Worm (Caenorhabditis elegans): ENCODE data around the gene R05F9.7.
"Not testable (repeated sequence)": the region's sequence is repeated elsewhere in the genome, so short reads cannot be mapped to it uniquely, and the experiment has no call there.

The R05F9.7 gene

ce11 chrII:4904778-4905177 lies 18.7 kb downstream of the R05F9.7 start, which contains the start of gene btbd-10:
Gene btbd-10, plus strand, starts transcription at chrII:4905008.
- TF ChIP-seq nhr-2 (tag; optimal IDR thresholded peaks at IDR 0.05) (no peak), nhr-76 (tag; optimal IDR thresholded peaks at IDR 0.05) (no peak)

DNA sequence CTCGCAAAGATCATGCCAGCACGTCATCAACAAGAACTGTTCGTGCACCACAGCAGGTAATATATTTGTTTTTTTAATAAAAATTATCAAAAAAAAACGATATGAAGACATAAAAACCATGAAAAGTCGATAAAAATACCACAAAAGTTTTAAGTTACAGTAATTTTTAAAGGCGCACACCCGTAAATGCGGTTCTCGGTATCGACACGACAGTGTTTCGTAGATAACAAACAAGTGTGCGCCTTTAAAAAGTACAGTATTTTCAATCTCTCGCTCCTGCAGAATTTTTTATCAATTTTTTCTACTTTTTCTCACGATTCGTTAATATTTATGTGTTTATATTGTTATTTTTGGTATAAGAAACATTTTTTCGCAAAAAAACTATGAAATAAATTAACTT lies 19.3 kb downstream of the R05F9.7 start:
- TF ChIP-seq bed-3 (GFP tag; optimal IDR thresholded peaks at IDR 0.05) (no peak), ztf-11 (tag; optimal IDR thresholded peaks at IDR 0.05) (no peak), nhr-237 (tag; optimal IDR thresholded peaks at IDR 0.05) (no peak), cnd-1 (tag; optimal IDR thresholded peaks at IDR 0.05) (no peak), elt-1 (tag; optimal IDR thresholded peaks at IDR 0.05; ENCODE audit: borderline replicate concordance, insufficient read depth) (no peak)

- TF ChIP-seq ham-2 (GFP tag; optimal IDR thresholded peaks at IDR 0.05) (no peak), elt-3 (tag; optimal IDR thresholded peaks at IDR 0.05) (no peak), unc-120 (tag; optimal IDR thresholded peaks at IDR 0.05; ENCODE audit: poor library complexity, severe bottlenecking) (no peak), nhr-237 (tag; optimal IDR thresholded peaks at IDR 0.05) (no peak), lsy-2 (tag; optimal IDR thresholded peaks at IDR 0.05) (no peak)
Measured at ce11 chrII:4905883-4906282, 19.8 kb downstream of the R05F9.7 start.

DNA sequence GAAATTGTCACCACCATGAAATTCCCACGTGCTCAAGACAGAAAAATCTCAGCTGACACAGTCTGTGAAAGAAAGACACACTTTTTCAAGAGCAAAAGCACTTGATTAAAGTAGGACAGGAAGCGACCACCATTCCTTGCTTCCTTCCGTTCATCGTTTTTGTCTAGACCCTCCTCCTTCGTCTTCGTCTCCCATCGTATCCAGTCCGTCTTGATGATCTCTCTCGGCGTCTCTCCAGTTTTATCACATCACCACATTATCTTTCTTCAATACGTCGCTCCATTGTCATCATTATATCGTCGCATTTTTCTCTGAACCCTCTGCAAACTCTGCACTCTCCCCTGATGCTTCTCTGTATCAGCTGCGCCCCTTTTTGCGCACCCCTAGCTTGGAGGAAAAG lies 22.1 kb downstream of the R05F9.7 start:
- peak; percentile 38 for TF ChIP-seq unc-120 (tag; optimal IDR thresholded peaks at IDR 0.05; ENCODE audit: poor library complexity, severe bottlenecking)
- peak; percentile 40 for TF ChIP-seq ham-2 (GFP tag; optimal IDR thresholded peaks at IDR 0.05)
- TF ChIP-seq unc-62 (GFP tag; optimal IDR thresholded peaks at IDR 0.05): peak; percentile 76
- TF ChIP-seq ceh-43 (GFP tag; optimal IDR thresholded peaks at IDR 0.05): no peak
- peak; percentile 30 for TF ChIP-seq hlh-1 (tag; optimal IDR thresholded peaks at IDR 0.05)
- TF ChIP-seq lin-32 (GFP tag; optimal IDR thresholded peaks at IDR 0.05): no peak

DNA sequence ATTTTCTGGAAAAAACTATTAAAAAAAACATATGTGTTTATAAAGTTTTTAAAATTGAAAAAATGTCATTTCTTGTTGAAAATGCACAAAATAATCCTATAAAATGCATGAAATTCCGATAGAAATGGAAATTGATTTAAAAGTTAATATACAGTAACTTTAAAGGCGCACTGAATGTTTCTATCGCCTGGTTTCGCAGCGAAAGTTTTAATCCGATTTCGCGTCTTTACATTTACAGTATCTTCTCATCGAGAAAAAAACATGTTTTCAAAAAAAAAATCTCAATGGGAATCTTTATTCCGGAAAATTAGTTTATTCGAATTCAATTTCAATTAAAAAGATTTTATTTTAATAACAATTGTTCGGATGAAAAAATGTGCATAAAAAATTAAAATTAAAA lies 28.1 kb downstream of the R05F9.7 start, which contains the start of gene R05F9.11:
R05F9.11 (minus strand) TSS at position 5 of the 400 bp plus-strand sequence.
- TF ChIP-seq lin-13 (tag; optimal IDR thresholded peaks at IDR 0.05) (no peak), lsy-2 (tag; optimal IDR thresholded peaks at IDR 0.05) (no peak), lin-32 (GFP tag; optimal IDR thresholded peaks at IDR 0.05) (no peak), mab-5 (tag; optimal IDR thresholded peaks at IDR 0.05) (no peak), sem-2 (GFP tag; optimal IDR thresholded peaks at IDR 0.05) (no peak), flh-1 (GFP tag; optimal IDR thresholded peaks at IDR 0.05) (no peak), unc-120 (tag; optimal IDR thresholded peaks at IDR 0.05; ENCODE audit: poor library complexity, severe bottlenecking) (no peak), zip-8 (tag; optimal IDR thresholded peaks at IDR 0.05) (no peak), tbx-8 (GFP tag; optimal IDR thresholded peaks at IDR 0.05) (no peak), sptf-1 (tag; optimal IDR thresholded peaks at IDR 0.05) (no peak), bed-3 (GFP tag; optimal IDR thresholded peaks at IDR 0.05) (no peak), nhr-12 (tag; optimal IDR thresholded peaks at IDR 0.05) (no peak), elt-3 (tag; optimal IDR thresholded peaks at IDR 0.05) (no peak)

- TF ChIP-seq zip-8 (tag; optimal IDR thresholded peaks at IDR 0.05) (no peak), lin-32 (GFP tag; optimal IDR thresholded peaks at IDR 0.05) (no peak), bed-3 (GFP tag; optimal IDR thresholded peaks at IDR 0.05) (no peak), nhr-28 (tag; optimal IDR thresholded peaks at IDR 0.05) (no peak), ham-2 (GFP tag; optimal IDR thresholded peaks at IDR 0.05) (no peak), nhr-2 (tag; optimal IDR thresholded peaks at IDR 0.05) (no peak), ces-1 (GFP tag; optimal IDR thresholded peaks at IDR 0.05) (no peak), M03D4.4 (tag; optimal IDR thresholded peaks at IDR 0.05) (no peak), flh-1 (GFP tag; optimal IDR thresholded peaks at IDR 0.05) (no peak), elt-3 (tag; optimal IDR thresholded peaks at IDR 0.05) (no peak), unc-62 (GFP tag; optimal IDR thresholded peaks at IDR 0.05) (no peak), lin-13 (tag; optimal IDR thresholded peaks at IDR 0.05) (no peak), sem-2 (GFP tag; optimal IDR thresholded peaks at IDR 0.05) (no peak)
Measured at ce11 chrII:4915572-4915971, 29.5 kb downstream of the R05F9.7 start.

DNA sequence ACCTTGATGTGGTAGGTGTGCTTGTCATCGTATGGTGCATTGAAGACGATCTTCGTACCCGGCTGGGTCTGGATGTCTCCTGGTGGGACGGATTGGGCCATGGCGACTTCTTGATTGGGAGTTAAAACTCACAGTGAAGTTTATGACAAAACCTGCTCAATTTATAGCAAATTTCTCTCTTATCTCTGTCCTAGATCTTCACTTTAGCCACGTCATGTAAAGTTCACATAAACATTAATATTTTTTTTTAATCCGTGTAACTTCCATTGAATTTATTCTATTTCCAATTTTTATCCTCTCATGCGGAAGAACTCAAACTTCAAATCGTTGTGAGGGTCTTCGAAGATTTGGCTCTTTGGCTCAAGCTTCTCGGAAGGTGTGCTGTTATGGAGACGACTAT lies 30.4 kb downstream of the R05F9.7 start, which contains the start of gene msp-31:
msp-31 (minus strand) TSS at position 101 of the 400 bp plus-strand sequence.
- TF ChIP-seq nhr-12 (tag; optimal IDR thresholded peaks at IDR 0.05); flh-1 (GFP tag; optimal IDR thresholded peaks at IDR 0.05); ztf-11 (tag; optimal IDR thresholded peaks at IDR 0.05): not testable (repeated sequence)
